Worm (Caenorhabditis elegans): ENCODE results near the gene epg-7.

ce11 chrX:7343218-7343617 is 8.7 kb downstream of the epg-7 start:
- TF ChIP-seq flt-1 (GFP tag; IDR thresholded peaks at IDR 0.05) (no peak), ama-1 (optimal IDR thresholded peaks at IDR 0.05) (no peak), tbx-11 (GFP tag; IDR thresholded peaks at IDR 0.05) (no peak), ceh-13 (GFP tag; optimal IDR thresholded peaks at IDR 0.05) (no peak), hmbx-1 (tag; optimal IDR thresholded peaks at IDR 0.05) (no peak), ceh-36 (tag; optimal IDR thresholded peaks at IDR 0.05) (no peak), hnd-1 (tag; optimal IDR thresholded peaks at IDR 0.05) (no peak)

All from whole organism, early embryonic.